Worm (Caenorhabditis elegans): ENCODE results near the gene sri-43.

DNA sequence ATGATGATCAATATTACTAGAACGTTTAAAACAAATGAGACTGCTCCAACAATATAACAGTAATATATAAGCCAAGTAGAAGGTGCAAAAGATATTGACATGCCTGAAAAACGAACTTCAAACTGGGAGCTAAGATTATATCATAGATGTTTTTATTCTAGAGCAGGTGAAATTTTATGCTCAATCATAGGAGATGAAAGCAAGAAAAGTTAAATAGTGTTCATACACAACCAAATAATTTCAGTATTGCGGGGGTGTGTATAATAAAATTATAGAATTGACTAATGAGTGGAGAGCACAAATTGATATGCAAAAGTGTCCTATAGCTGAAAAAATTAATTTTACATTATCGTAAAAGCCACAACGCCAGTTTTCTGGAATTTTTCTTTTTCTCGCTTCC is 14.5 kb upstream of the sri-43 start, which contains the start of gene sri-34:
- TF ChIP-seq pha-4 (tag; optimal IDR thresholded peaks at IDR 0.05) (no peak), pqm-1 (tag; optimal IDR thresholded peaks at IDR 0.05) (no peak), sea-2 (GFP tag; optimal IDR thresholded peaks at IDR 0.05) (no peak), lin-39 (tag; optimal IDR thresholded peaks at IDR 0.05) (no peak), fos-1 (tag; optimal IDR thresholded peaks at IDR 0.05) (no peak), ztf-4 (tag; optimal IDR thresholded peaks at IDR 0.05) (no peak), mdl-1 (tag; optimal IDR thresholded peaks at IDR 0.05) (no peak), nfya-1 (tag; optimal IDR thresholded peaks at IDR 0.05; ENCODE audit: insufficient read depth) (no peak), nhr-237 (tag; optimal IDR thresholded peaks at IDR 0.05) (no peak), lin-15B (tag; optimal IDR thresholded peaks at IDR 0.05) (no peak), elt-1 (tag; optimal IDR thresholded peaks at IDR 0.05) (no peak), snpc-4 (tag; optimal IDR thresholded peaks at IDR 0.05) (no peak), nhr-11 (tag; optimal IDR thresholded peaks at IDR 0.05) (no peak)

All from whole organism, L3 larva.